Worm (Caenorhabditis elegans) whole organism, young adult: ENCODE measurements around the gene slc-46A.
A peak's percentile ranks its signal among the peaks of the same experiment; 100 is the strongest.

ENCODE experiments used
- F33H1.4 ChIP-seq: fragments of 200-800 bp; sonication (Bioruptor generic); IDR thresholded peaks from 2 replicates; pipeline ENCODE4 v1.3.6; 2022; ENCODE audit warnings: missing genetic modification reagents, missing genetic modification characterization, missing compliant biosample characterization
- F39B2.1 ChIP-seq: fragments of 200-800 bp; sonication (Bioruptor generic); IDR thresholded peaks from 2 replicates; pipeline ENCODE4 v1.3.6; 2022; ENCODE audit warnings: missing genetic modification reagents, missing genetic modification characterization, missing compliant biosample characterization
- F52B5.7 ChIP-seq: sonication (generic microtip); optimal IDR thresholded peaks from 2 replicates; lab custom pipeline; 2016; ENCODE audit warnings: mild to moderate bottlenecking, missing genetic modification characterization, missing compliant biosample characterization
- K12H6.12 ChIP-seq: fragments of 200-800 bp; sonication (Bioruptor generic); optimal IDR thresholded peaks from 2 replicates; lab custom pipeline; 2018; ENCODE audit warnings: mild to moderate bottlenecking, missing genetic modification characterization, missing compliant biosample characterization
- T26A5.8 ChIP-seq: sonication (generic microtip); optimal IDR thresholded peaks from 2 replicates; lab custom pipeline; 2016; ENCODE audit warnings: missing genetic modification characterization, missing compliant biosample characterization
- Y53F4B.3 ChIP-seq: fragments of 200-800 bp; sonication (Bioruptor generic); IDR thresholded peaks from 2 replicates; pipeline ENCODE4 v1.3.6; 2022; ENCODE audit warnings: missing genetic modification reagents, missing genetic modification characterization, missing compliant biosample characterization
- Y79H2A.3 ChIP-seq: fragments of 200-800 bp; sonication (Bioruptor generic); conservative IDR thresholded peaks from 2 replicates; pipeline ENCODE4 v1.3.6; 2022; ENCODE audit warnings: missing genetic modification reagents, missing genetic modification characterization, missing compliant biosample characterization
- ZK185.1 ChIP-seq: sonication (generic microtip); optimal IDR thresholded peaks from 2 replicates; lab custom pipeline; 2016; ENCODE audit warnings: mild to moderate bottlenecking, missing genetic modification characterization, missing compliant biosample characterization; ENCODE audit not compliant: poor library complexity, severe bottlenecking
- aptf-3 ChIP-seq: fragments of 200-800 bp; sonication (Bioruptor generic); IDR thresholded peaks from 2 replicates; pipeline ENCODE4 v1.3.6; 2022; ENCODE audit warnings: missing genetic modification characterization, missing compliant biosample characterization
- attf-5 ChIP-seq: fragments of 200-800 bp; sonication (Bioruptor generic); optimal IDR thresholded peaks from 2 replicates; lab custom pipeline; 2018; ENCODE audit warnings: mild to moderate bottlenecking, missing genetic modification characterization, missing compliant biosample characterization
- bed-1 ChIP-seq: fragments of 200-800 bp; sonication (Bioruptor generic); IDR thresholded peaks from 2 replicates; pipeline ENCODE4 v1.3.6; 2022; ENCODE audit warnings: missing genetic modification reagents, missing genetic modification characterization, missing compliant biosample characterization
- ccch-3 ChIP-seq: fragments of 200-800 bp; sonication (Bioruptor generic); optimal IDR thresholded peaks from 2 replicates; lab custom pipeline; 2018; ENCODE audit warnings: mild to moderate bottlenecking, missing genetic modification characterization, missing compliant biosample characterization
- cebp-1 ChIP-seq, 2 experiments: fragments of 200-800 bp in 1 of 2; sonication (Bioruptor generic) in 1 of 2; sonication (generic microtip) in 1 of 2; IDR thresholded peaks in 1 of 2; optimal IDR thresholded peaks in 1 of 2; 2 replicates each; pipeline versions ENCODE4 v1.3.6 to Lab custom; 2017 to 2022; ENCODE audit warnings: missing compliant biosample characterization in 2 of 2, missing genetic modification characterization in 2 of 2, mild to moderate bottlenecking in 1 of 2, missing genetic modification reagents in 1 of 2, moderate library complexity in 1 of 2
- cebp-2 ChIP-seq: fragments of 200-800 bp; sonication (Bioruptor generic); IDR thresholded peaks from 2 replicates; pipeline ENCODE4 v1.3.6; 2022; ENCODE audit warnings: missing genetic modification characterization, missing compliant biosample characterization
- ceh-100 ChIP-seq: fragments of 200-800 bp; sonication (Bioruptor generic); IDR thresholded peaks from 2 replicates; pipeline ENCODE4 v1.3.6; 2022; ENCODE audit warnings: missing genetic modification reagents, missing genetic modification characterization, missing compliant biosample characterization
- ceh-91 ChIP-seq: fragments of 200-800 bp; sonication (Bioruptor generic); IDR thresholded peaks from 2 replicates; pipeline ENCODE4 v1.3.6; 2022; ENCODE audit warnings: missing genetic modification reagents, missing genetic modification characterization, missing compliant biosample characterization
- chd-7 ChIP-seq: sonication (generic microtip); optimal IDR thresholded peaks from 2 replicates; lab custom pipeline; 2016; ENCODE audit warnings: mild to moderate bottlenecking, missing genetic modification characterization, moderate library complexity, missing compliant biosample characterization
- die-1 ChIP-seq: sonication (generic microtip); optimal IDR thresholded peaks from 2 replicates; lab custom pipeline; 2016; ENCODE audit warnings: missing genotype, mild to moderate bottlenecking, missing genetic modification characterization, missing compliant biosample characterization
- dox-1 ChIP-seq: fragments of 200-800 bp; sonication (Bioruptor generic); IDR thresholded peaks from 2 replicates; pipeline ENCODE4 v1.3.6; 2022; ENCODE audit warnings: missing genetic modification reagents, missing genetic modification characterization, missing compliant biosample characterization
- dpff-1 ChIP-seq: sonication (generic microtip); optimal IDR thresholded peaks from 2 replicates; lab custom pipeline; 2017; ENCODE audit warnings: mild to moderate bottlenecking, missing genetic modification characterization, missing compliant biosample characterization
- egrh-3 ChIP-seq: fragments of 200-800 bp; sonication (Bioruptor generic); IDR thresholded peaks from 2 replicates; pipeline ENCODE4 v1.3.6; 2022; ENCODE audit warnings: missing genetic modification reagents, missing genetic modification characterization, missing compliant biosample characterization
- fkh-3 ChIP-seq: sonication (generic microtip); optimal IDR thresholded peaks from 2 replicates; lab custom pipeline; 2016; ENCODE audit warnings: mild to moderate bottlenecking, missing genetic modification characterization, missing compliant biosample characterization
- gei-17 ChIP-seq: fragments of 200-800 bp; sonication (Bioruptor generic); optimal IDR thresholded peaks from 2 replicates; lab custom pipeline; 2018; ENCODE audit warnings: mild to moderate bottlenecking, missing genetic modification characterization, missing compliant biosample characterization
- hlh-26 ChIP-seq: fragments of 200-800 bp; sonication (Bioruptor generic); conservative IDR thresholded peaks from 2 replicates; pipeline ENCODE4 v1.3.6; 2022; ENCODE audit warnings: missing genetic modification reagents, missing genetic modification characterization, missing compliant biosample characterization
- hmg-1.2 ChIP-seq: fragments of 200-800 bp; sonication (Bioruptor generic); IDR thresholded peaks from 2 replicates; pipeline ENCODE4 v1.3.6; 2022; ENCODE audit warnings: missing genetic modification reagents, missing genetic modification characterization, missing compliant biosample characterization
- lag-1 ChIP-seq: fragments of 200-800 bp; sonication (Bioruptor generic); IDR thresholded peaks from 2 replicates; pipeline ENCODE4 v1.3.6; 2022; ENCODE audit warnings: missing genetic modification reagents, missing genetic modification characterization, missing compliant biosample characterization
- let-526 ChIP-seq: fragments of 200-800 bp; sonication (Bioruptor generic); IDR thresholded peaks from 2 replicates; pipeline ENCODE4 v1.3.6; 2022; ENCODE audit warnings: missing genetic modification reagents, missing genetic modification characterization, missing compliant biosample characterization
- lin-26 ChIP-seq: fragments of 200-800 bp; sonication (Bioruptor generic); IDR thresholded peaks from 2 replicates; pipeline ENCODE4 v1.3.6; 2022; ENCODE audit warnings: missing genetic modification reagents, missing genetic modification characterization, missing compliant biosample characterization
- lir-1 ChIP-seq: fragments of 200-800 bp; sonication (Bioruptor generic); conservative IDR thresholded peaks from 2 replicates; pipeline ENCODE4 v1.3.6; 2022; ENCODE audit warnings: missing genetic modification reagents, missing genetic modification characterization, missing compliant biosample characterization
- lsl-1 ChIP-seq: fragments of 200-800 bp; sonication (Bioruptor generic); optimal IDR thresholded peaks from 2 replicates; lab custom pipeline; 2018; ENCODE audit warnings: mild to moderate bottlenecking, missing genetic modification characterization, moderate library complexity, missing compliant biosample characterization
- madf-6 ChIP-seq: fragments of 200-800 bp; sonication (Bioruptor generic); IDR thresholded peaks from 2 replicates; pipeline ENCODE4 v1.3.6; 2022; ENCODE audit warnings: missing genetic modification reagents, missing genetic modification characterization, missing compliant biosample characterization
- mel-28 ChIP-seq: sonication (generic microtip); optimal IDR thresholded peaks from 2 replicates; lab custom pipeline; 2016; ENCODE audit warnings: borderline replicate concordance, mild to moderate bottlenecking, missing genetic modification characterization, missing compliant biosample characterization
- mxl-1 ChIP-seq: sonication (generic microtip); optimal IDR thresholded peaks from 2 replicates; lab custom pipeline; 2016; ENCODE audit warnings: missing genetic modification characterization, missing compliant biosample characterization
- nfyb-1 ChIP-seq: fragments of 200-800 bp; sonication (Bioruptor generic); IDR thresholded peaks from 2 replicates; pipeline ENCODE4 v1.3.6; 2022; ENCODE audit warnings: missing genetic modification reagents, missing genetic modification characterization, missing compliant biosample characterization
- nhr-90 ChIP-seq: sonication (generic microtip); optimal IDR thresholded peaks from 2 replicates; lab custom pipeline; 2016; ENCODE audit warnings: missing genotype, mild to moderate bottlenecking, missing genetic modification characterization, missing compliant biosample characterization
- pbrm-1 ChIP-seq: fragments of 200-800 bp; sonication (Bioruptor generic); IDR thresholded peaks from 2 replicates; pipeline ENCODE4 v1.3.6; 2022; ENCODE audit warnings: missing genetic modification reagents, missing genetic modification characterization, missing compliant biosample characterization
- pha-4 ChIP-seq: fragments of 150-350 bp; sonication (generic microtip); optimal IDR thresholded peaks from 2 replicates; lab custom pipeline; 2014; ENCODE audit warnings: missing biosample characterization, missing genetic modification reagents, missing genetic modification characterization
- sea-2 ChIP-seq: fragments of 200-800 bp; sonication (Bioruptor generic); IDR thresholded peaks from 2 replicates; pipeline ENCODE4 v1.3.6; 2022; ENCODE audit warnings: missing genetic modification characterization, missing compliant biosample characterization
- snpc-3.4 ChIP-seq: sonication (generic microtip); optimal IDR thresholded peaks from 2 replicates; lab custom pipeline; 2017; ENCODE audit warnings: missing genetic modification characterization, mild to moderate bottlenecking, missing compliant biosample characterization, antibody characterized with exemption, moderate library complexity, missing genotype, missing genetic modification reagents
- tbp1 ChIP-seq: fragments of 200-800 bp; sonication (Bioruptor generic); optimal IDR thresholded peaks from 2 replicates; lab custom pipeline; 2018; ENCODE audit warnings: mild to moderate bottlenecking, missing genetic modification characterization, missing compliant biosample characterization
- tbx-9 ChIP-seq: sonication (generic microtip); optimal IDR thresholded peaks from 2 replicates; lab custom pipeline; 2016; ENCODE audit warnings: borderline replicate concordance, missing genetic modification characterization, inconsistent platforms, missing compliant biosample characterization
- tlf-1 ChIP-seq: fragments of 200-800 bp; sonication (Bioruptor generic); optimal IDR thresholded peaks from 2 replicates; lab custom pipeline; 2018; ENCODE audit warnings: mild to moderate bottlenecking, missing genetic modification characterization, missing compliant biosample characterization
- unc-62 ChIP-seq: fragments of 150-350 bp; optimal IDR thresholded peaks from 2 replicates; lab custom pipeline; 2014; ENCODE audit warnings: missing biosample characterization, missing genetic modification reagents, missing genetic modification characterization
- xnd-1 ChIP-seq: sonication (generic microtip); optimal IDR thresholded peaks from 2 replicates; lab custom pipeline; 2016; ENCODE audit warnings: missing genotype, missing genetic modification reagents, missing genetic modification characterization, missing compliant biosample characterization
- ztf-26 ChIP-seq: sonication (generic microtip); optimal IDR thresholded peaks from 2 replicates; lab custom pipeline; 2017; ENCODE audit warnings: missing genetic modification characterization, missing compliant biosample characterization

slc-46A gene

DNA sequence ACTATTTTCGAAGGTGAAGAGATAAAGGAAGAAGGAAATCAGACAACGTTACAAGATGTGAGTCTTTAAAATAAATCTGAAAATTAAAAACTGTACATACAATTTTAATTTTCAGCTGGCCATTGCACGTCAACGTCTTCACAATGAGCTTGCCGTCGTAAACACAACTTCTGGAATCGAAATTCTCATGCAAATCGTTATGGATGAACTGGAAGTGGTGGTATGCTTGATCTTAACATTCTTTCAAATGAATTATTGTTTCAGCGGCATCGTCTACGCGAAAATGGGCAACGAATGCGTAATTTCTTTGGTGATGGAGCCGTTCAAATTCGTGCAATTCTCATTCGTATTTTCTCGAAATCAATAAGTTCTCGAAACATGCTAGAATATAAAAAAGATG, 35.5 kb downstream of the slc-46A start:
- TF ChIP-seq ztf-26 (tag; lab: Kevin White, UChicago), result no peak
- no peak for TF ChIP-seq die-1
- no peak for TF ChIP-seq T26A5.8
- no peak for TF ChIP-seq lsl-1 (GFP tag; lab: Kevin White, UChicago)
- no peak for TF ChIP-seq lin-26
- no peak for TF ChIP-seq tbp1 (GFP tag; lab: Kevin White, UChicago)
- no peak for TF ChIP-seq pbrm-1
- TF ChIP-seq egrh-3, result no peak
- TF ChIP-seq chd-7 (tag; lab: Kevin White, UChicago), result no peak
- TF ChIP-seq, all 124 proteins: peak for 0

DNA sequence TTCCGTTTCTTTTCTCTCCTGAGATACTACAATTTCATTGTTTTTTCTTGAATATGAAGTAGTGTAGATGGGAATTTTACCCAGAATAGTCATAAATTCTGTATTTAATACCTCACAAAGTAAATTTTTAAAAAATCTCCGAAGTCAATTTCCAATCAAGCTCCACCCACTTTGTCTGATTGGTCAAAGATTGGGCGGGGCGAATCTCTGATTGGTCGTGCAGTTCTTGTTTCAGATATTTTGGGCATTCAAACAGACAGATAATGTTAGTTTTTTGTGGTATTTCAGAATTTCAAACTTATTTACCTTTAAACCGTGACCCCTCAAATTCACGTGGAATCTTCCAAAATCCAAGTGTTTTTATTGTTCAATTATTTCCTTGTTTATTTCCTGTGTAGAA, 41.5 kb downstream of the slc-46A start, which contains the start of gene F41H10.5:
TSS of gene F41H10.5 (plus strand) at position 375 of the 400 bp plus-strand sequence.
- TF ChIP-seq pbrm-1, result no peak
- no peak for TF ChIP-seq tbx-9 (tag; lab: Kevin White, UChicago)
- no peak for TF ChIP-seq Y79H2A.3
- TF ChIP-seq fkh-3 (tag; lab: Kevin White, UChicago), result no peak
- no peak for TF ChIP-seq ccch-3 (GFP tag; lab: Kevin White, UChicago)
- no peak for TF ChIP-seq Y53F4B.3 (GFP tag; lab: Robert Waterston, UW)
- TF ChIP-seq aptf-3 (GFP tag; lab: Robert Waterston, UW), result no peak
- no peak for TF ChIP-seq ztf-26 (tag; lab: Kevin White, UChicago)
- no peak for TF ChIP-seq dpff-1 (tag; lab: Kevin White, UChicago)
- TF ChIP-seq mel-28, result no peak
- TF ChIP-seq gei-17 (GFP tag; lab: Kevin White, UChicago), result no peak
- TF ChIP-seq K12H6.12 (tag; lab: Kevin White, UChicago), result no peak
- TF ChIP-seq F39B2.1 (GFP tag; lab: Robert Waterston, UW), result no peak
- TF ChIP-seq mxl-1, result no peak

DNA sequence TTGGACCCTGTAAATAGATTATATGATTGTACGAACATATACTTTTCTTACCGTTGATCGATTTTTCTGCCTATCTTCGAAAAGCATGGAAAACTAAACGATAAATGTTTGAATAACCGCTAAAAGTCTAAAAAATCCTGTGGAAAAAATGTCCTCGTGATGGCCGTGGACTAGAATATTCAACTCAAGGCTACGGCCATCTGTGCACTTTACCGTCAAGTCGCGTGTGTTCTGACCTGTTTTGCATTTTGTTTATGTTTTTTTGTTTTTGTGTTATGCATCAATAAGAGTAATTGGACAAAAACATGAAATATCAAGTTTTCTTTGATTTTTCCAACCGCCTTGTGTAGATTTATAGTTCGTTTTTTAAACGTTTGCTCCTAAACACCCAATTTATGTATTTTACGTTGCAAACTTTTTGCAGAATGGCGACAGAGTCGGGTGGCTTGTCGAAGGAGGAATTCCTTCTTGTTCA, 45.1 kb downstream of the slc-46A start, which contains the start of the genes hda-6 and F41H10.4:
TSS of gene hda-6 (minus strand) at position 172 of the 475 bp plus-strand sequence.
TSS of gene F41H10.4 (plus strand) at position 425 of the 475 bp plus-strand sequence.
- TF ChIP-seq nfyb-1 (GFP tag; lab: Robert Waterston, UW) (peak; percentile 40; the same call in 1 of the 2 replicates), dpff-1 (tag; lab: Kevin White, UChicago) (no peak), lir-1 (GFP tag; lab: Robert Waterston, UW) (no peak), unc-62 (no peak), ceh-100 (GFP tag; lab: Robert Waterston, UW) (0 out of 2 replicates have a peak, but pooled peaks have one; percentile 11), nhr-90 (tag; lab: Kevin White, UChicago) (no peak), lag-1 (GFP tag; lab: Robert Waterston, UW) (no peak), lsl-1 (GFP tag; lab: Kevin White, UChicago) (peak; percentile 54), F52B5.7 (tag; lab: Kevin White, UChicago) (no peak), pha-4 (tag; lab: Kevin White, UChicago) (no peak), tlf-1 (GFP tag; lab: Kevin White, UChicago) (peak; percentile 15), egrh-3 (no peak), attf-5 (GFP tag; lab: Kevin White, UChicago) (peak; percentile 86), cebp-1 (GFP tag; IDR thresholded peaks at IDR 0.05; lab: Robert Waterston, UW) (no peak), cebp-1 (tag; optimal IDR thresholded peaks at IDR 0.05; lab: Kevin White, UChicago) (peak; percentile 57), lin-26 (no peak), hmg-1.2 (GFP tag; lab: Robert Waterston, UW) (no peak; the same call in 1 of the 2 replicates), tbp1 (GFP tag; lab: Kevin White, UChicago) (peak; percentile 56), sea-2 (GFP tag; lab: Robert Waterston, UW) (no peak), ztf-26 (tag; lab: Kevin White, UChicago) (no peak), snpc-3.4 (tag; lab: Kevin White, UChicago) (peak; percentile 78), xnd-1 (tag; lab: Kevin White, UChicago) (no peak), F33H1.4 (GFP tag; lab: Robert Waterston, UW) (peak; percentile 44), dox-1 (GFP tag; lab: Robert Waterston, UW) (peak; percentile 84), let-526 (GFP tag; lab: Robert Waterston, UW) (no peak), ceh-91 (GFP tag; lab: Robert Waterston, UW) (0 out of 2 replicates have a peak, but pooled peaks have one; percentile 8), cebp-2 (GFP tag; lab: Robert Waterston, UW) (no peak), pbrm-1 (peak; percentile 31; the same call in 1 of the 2 replicates), ZK185.1 (tag; lab: Kevin White, UChicago) (peak; percentile 88), madf-6 (GFP tag; lab: Robert Waterston, UW) (peak; percentile 59; the same call in 1 of the 2 replicates), bed-1 (GFP tag; lab: Robert Waterston, UW) (no peak), hlh-26 (GFP tag; lab: Robert Waterston, UW) (no peak)
